Worm (Caenorhabditis elegans): ENCODE data around the gene cdk-11.2.

cdk-11.2 gene

ce11 chrX:10428109-10428508 lies 8.5 kb upstream of the cdk-11.2 start:
- TF ChIP-seq pha-4 (GFP tag; IDR thresholded peaks at IDR 0.05) (no peak), pha-4 (tag; optimal IDR thresholded peaks at IDR 0.05) (no peak), nhr-77 (tag; optimal IDR thresholded peaks at IDR 0.05) (no peak), lir-3 (tag; optimal IDR thresholded peaks at IDR 0.05) (no peak)

ce11 chrX:10424744-10425143 lies 5.2 kb upstream of the cdk-11.2 start:
- TF ChIP-seq F26F4.8 (GFP tag; conservative IDR thresholded peaks at IDR 0.05) (no peak), mdt-29 (GFP tag; IDR thresholded peaks at IDR 0.05) (no peak), mep-1 (tag; optimal IDR thresholded peaks at IDR 0.05) (no peak), spr-1 (tag; optimal IDR thresholded peaks at IDR 0.05) (no peak), vab-7 (GFP tag; IDR thresholded peaks at IDR 0.05) (0 out of 2 replicates have a peak, but pooled peaks have one; percentile 17), egl-43 (GFP tag; IDR thresholded peaks at IDR 0.05) (0 out of 2 replicates have a peak, but pooled peaks have one; percentile 9), cey-2 (tag; optimal IDR thresholded peaks at IDR 0.05; ENCODE audit: borderline replicate concordance, insufficient read depth) (no peak), madf-9 (GFP tag; conservative IDR thresholded peaks at IDR 0.05) (no peak), F37D6.2 (tag; optimal IDR thresholded peaks at IDR 0.05) (no peak), nhr-111 (GFP tag; optimal IDR thresholded peaks at IDR 0.05) (no peak), attf-4 (tag; optimal IDR thresholded peaks at IDR 0.05) (no peak), set-16 (GFP tag; IDR thresholded peaks at IDR 0.05) (peak; percentile 49; the same call in 1 of the 2 replicates), zfp-3 (GFP tag; conservative IDR thresholded peaks at IDR 0.05) (no peak), spr-3 (GFP tag; optimal IDR thresholded peaks at IDR 0.05) (no peak), daf-19 (GFP tag; conservative IDR thresholded peaks at IDR 0.05) (no peak), F10B5.3 (tag; optimal IDR thresholded peaks at IDR 0.05) (no peak), dmd-9 (GFP tag; IDR thresholded peaks at IDR 0.05) (no peak), aly-2 (tag; optimal IDR thresholded peaks at IDR 0.05) (no peak), dve-1 (tag; optimal IDR thresholded peaks at IDR 0.05; ENCODE audit: insufficient read depth) (no peak), madf-5 (GFP tag; IDR thresholded peaks at IDR 0.05) (no peak), lin-15B (tag; optimal IDR thresholded peaks at IDR 0.05) (no peak), nhr-6 (tag; optimal IDR thresholded peaks at IDR 0.05) (no peak), lin-1 (GFP tag; IDR thresholded peaks at IDR 0.05) (no peak), sdz-12 (GFP tag; optimal IDR thresholded peaks at IDR 0.05) (no peak), pha-4 (GFP tag; IDR thresholded peaks at IDR 0.05) (no peak), pha-4 (tag; optimal IDR thresholded peaks at IDR 0.05) (no peak)

DNA sequence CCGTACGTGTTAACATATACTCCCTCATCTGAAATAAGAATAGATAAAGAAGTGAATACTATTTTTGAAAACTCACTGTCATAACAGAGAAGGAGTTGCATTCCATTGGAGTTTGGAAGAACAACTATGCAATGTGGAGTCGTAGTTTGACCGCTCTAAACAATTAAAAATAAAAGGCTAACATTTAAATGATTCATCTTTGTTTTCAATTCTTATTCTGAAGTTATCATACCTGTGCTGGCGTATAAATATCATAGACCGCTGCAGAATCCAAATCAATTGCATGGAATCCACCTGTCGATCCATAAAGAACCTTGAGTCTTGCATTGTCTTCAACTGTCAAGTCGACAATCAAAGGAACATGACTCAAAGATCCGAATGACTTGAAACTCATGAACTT lies 3.1 kb upstream of the cdk-11.2 start:
- TF ChIP-seq lin-1 (GFP tag; IDR thresholded peaks at IDR 0.05): no peak
- TF ChIP-seq aha-1 (tag): peak; percentile 96
- no peak for TF ChIP-seq set-16 (GFP tag; IDR thresholded peaks at IDR 0.05)
- TF ChIP-seq spr-1 (tag; optimal IDR thresholded peaks at IDR 0.05): no peak
- TF ChIP-seq Y105C5A.15 (GFP tag; IDR thresholded peaks at IDR 0.05): no peak
- TF ChIP-seq pqm-1 (tag; optimal IDR thresholded peaks at IDR 0.05): no peak
- no peak for TF ChIP-seq lsy-2 (tag; optimal IDR thresholded peaks at IDR 0.05)
- no peak for TF ChIP-seq madf-9 (GFP tag; conservative IDR thresholded peaks at IDR 0.05)

ce11 chrX:10412425-10412824 lies 7.1 kb downstream of the cdk-11.2 start, which contains the start of gene acr-8:
TSS of gene acr-8 (plus strand) at chrX:10412725.
- TF ChIP-seq rbr-2 (tag; optimal IDR thresholded peaks at IDR 0.05) (no peak), lin-39 (tag; optimal IDR thresholded peaks at IDR 0.05) (no peak), zfp-3 (GFP tag; conservative IDR thresholded peaks at IDR 0.05) (no peak), unc-62 (GFP tag; optimal IDR thresholded peaks at IDR 0.05 in 1 of 2) (peak in 1 of 2 experiments; percentile 53), unc-62 (tag; optimal IDR thresholded peaks at IDR 0.05) (no peak), Y105C5A.15 (GFP tag; IDR thresholded peaks at IDR 0.05) (no peak), nhr-77 (tag; optimal IDR thresholded peaks at IDR 0.05) (no peak), ceh-44 (GFP tag; IDR thresholded peaks at IDR 0.05) (no peak), duxl-1 (tag; optimal IDR thresholded peaks at IDR 0.05; ENCODE audit: poor library complexity) (no peak)

Measured in whole organism, L4 larva.